Fruit fly (Drosophila melanogaster) whole organism, embryonic: ENCODE results near the gene fliI.

Source experiments
- Antp ChIP-seq: fragments of 200-800 bp; sonication (Bioruptor generic); optimal IDR thresholded peaks from 3 replicates; lab custom pipeline; 2016; ENCODE audit warnings: missing biosample characterization, missing genetic modification characterization
- CG10147 ChIP-seq: fragments of 200-800 bp; sonication (Bioruptor generic); optimal IDR thresholded peaks from 2 replicates; lab custom pipeline; 2019; ENCODE audit warnings: missing biosample characterization, mild to moderate bottlenecking, missing genetic modification characterization, moderate library complexity
- CG10209 ChIP-seq: fragments of 200-800 bp; sonication (Bioruptor generic); optimal IDR thresholded peaks from 3 replicates; lab custom pipeline; 2017; ENCODE audit warnings: missing biosample characterization, mild to moderate bottlenecking, missing genetic modification characterization, missing genetic modification reagents
- CG11560 ChIP-seq: fragments of 200-800 bp; sonication (Bioruptor generic); IDR thresholded peaks from 3 replicates; pipeline ENCODE4 v1.3.6; 2022; ENCODE audit warnings: missing biosample characterization, missing genetic modification characterization
- CG11723 ChIP-seq: fragments of 200-800 bp; sonication (Bioruptor generic); optimal IDR thresholded peaks from 2 replicates; lab custom pipeline; 2017; ENCODE audit warnings: missing biosample characterization, mild to moderate bottlenecking, missing genetic modification characterization
- CG13296 ChIP-seq: fragments of 200-800 bp; sonication (Bioruptor generic); optimal IDR thresholded peaks from 3 replicates; lab custom pipeline; 2018; ENCODE audit warnings: missing biosample characterization, mild to moderate bottlenecking, missing genetic modification characterization
- CG13775 ChIP-seq: fragments of 200-800 bp; sonication (Bioruptor generic); optimal IDR thresholded peaks from 3 replicates; lab custom pipeline; 2017; ENCODE audit warnings: missing biosample characterization, mild to moderate bottlenecking, missing genetic modification characterization
- CG14667 ChIP-seq: fragments of 200-800 bp; sonication (Bioruptor generic); IDR thresholded peaks from 2 replicates; pipeline ENCODE4 v1.3.6; 2022; ENCODE audit warnings: missing biosample characterization, missing genetic modification characterization
- CG15011 ChIP-seq: fragments of 200-800 bp; sonication (Bioruptor generic); optimal IDR thresholded peaks from 3 replicates; lab custom pipeline; 2018; ENCODE audit warnings: missing biosample characterization, mild to moderate bottlenecking, missing genetic modification characterization
- CG15696 ChIP-seq: fragments of 200-800 bp; sonication (Bioruptor generic); optimal IDR thresholded peaks from 2 replicates; lab custom pipeline; 2019; ENCODE audit warnings: missing biosample characterization, mild to moderate bottlenecking, missing genetic modification characterization, moderate library complexity
- CG16779 ChIP-seq: fragments of 200-800 bp; sonication (Bioruptor generic); IDR thresholded peaks from 2 replicates; pipeline ENCODE4 v1.3.6; 2022; ENCODE audit warnings: missing biosample characterization, missing genetic modification characterization
- CG30403 ChIP-seq: fragments of 200-800 bp; sonication (Bioruptor generic); optimal IDR thresholded peaks from 3 replicates; lab custom pipeline; 2016; ENCODE audit warnings: missing biosample characterization, missing genetic modification characterization
- CG31441 ChIP-seq: fragments of 200-800 bp; sonication (Bioruptor generic); IDR thresholded peaks from 2 replicates; pipeline ENCODE4 v1.3.6; 2022; ENCODE audit warnings: missing biosample characterization, missing genetic modification characterization
- CG3726 ChIP-seq: fragments of 200-800 bp; sonication (Bioruptor generic); IDR thresholded peaks from 3 replicates; pipeline ENCODE4, ENCODE4 v1.3.6; 2022; ENCODE audit warnings: missing biosample characterization, missing genetic modification characterization
- CG4617 ChIP-seq: fragments of 200-800 bp; sonication (Bioruptor generic); optimal IDR thresholded peaks from 3 replicates; lab custom pipeline; 2016; ENCODE audit warnings: missing biosample characterization, missing genetic modification characterization, borderline replicate concordance
- CG7786 ChIP-seq: fragments of 200-800 bp; sonication (Bioruptor generic); optimal IDR thresholded peaks from 2 replicates; lab custom pipeline; 2016; ENCODE audit warnings: missing biosample characterization, missing genetic modification characterization
- CG8388 ChIP-seq: fragments of 200-800 bp; sonication (Bioruptor generic); optimal IDR thresholded peaks from 2 replicates; lab custom pipeline; 2019; ENCODE audit warnings: missing biosample characterization, mild to moderate bottlenecking, missing genetic modification characterization, moderate library complexity
- CG9215 ChIP-seq: fragments of 200-800 bp; sonication (Bioruptor generic); IDR thresholded peaks from 2 replicates; pipeline ENCODE4 v1.3.6; 2022; ENCODE audit warnings: missing biosample characterization, missing genetic modification characterization
- CG9876 ChIP-seq: fragments of 200-800 bp; sonication (Bioruptor generic); optimal IDR thresholded peaks from 2 replicates; lab custom pipeline; 2016; ENCODE audit warnings: missing biosample characterization, missing genetic modification characterization
- D19B ChIP-seq: fragments of 200-800 bp; sonication (Bioruptor generic); optimal IDR thresholded peaks from 2 replicates; lab custom pipeline; 2017; ENCODE audit warnings: missing biosample characterization, mild to moderate bottlenecking, missing genetic modification characterization
- ERR ChIP-seq: fragments of 200-800 bp; sonication (Bioruptor generic); optimal IDR thresholded peaks from 2 replicates; lab custom pipeline; 2016; ENCODE audit warnings: missing biosample characterization, missing genetic modification characterization
- Ets97D ChIP-seq: fragments of 200-800 bp; sonication (Bioruptor generic); optimal IDR thresholded peaks from 3 replicates; lab custom pipeline; 2016; ENCODE audit warnings: missing biosample characterization, missing genetic modification characterization
- Fer2 ChIP-seq: fragments of 200-800 bp; sonication (Bioruptor generic); optimal IDR thresholded peaks from 2 replicates; lab custom pipeline; 2018; ENCODE audit warnings: missing biosample characterization, mild to moderate bottlenecking, missing genetic modification characterization, moderate library complexity
- HLHmδ ChIP-seq: fragments of 200-800 bp; sonication (Bioruptor generic); optimal IDR thresholded peaks from 2 replicates; lab custom pipeline; 2018; ENCODE audit warnings: missing biosample characterization, mild to moderate bottlenecking, missing genetic modification characterization, moderate library complexity
- Hand ChIP-seq: fragments of 200-800 bp; sonication (Bioruptor generic); optimal IDR thresholded peaks from 2 replicates; lab custom pipeline; 2017; ENCODE audit warnings: mild to moderate bottlenecking, missing biosample characterization, missing genetic modification reagents, missing genetic modification characterization
- HmgD ChIP-seq: fragments of 200-800 bp; sonication (Bioruptor generic); optimal IDR thresholded peaks from 3 replicates; lab custom pipeline; 2016; ENCODE audit warnings: missing biosample characterization, missing genetic modification characterization
- Hmx ChIP-seq: fragments of 200-800 bp; sonication (Bioruptor generic); optimal IDR thresholded peaks from 2 replicates; lab custom pipeline; 2016; ENCODE audit warnings: missing biosample characterization, missing genetic modification characterization
- Mrtf ChIP-seq: fragments of 200-800 bp; sonication (Bioruptor generic); IDR thresholded peaks from 3 replicates; pipeline ENCODE4 v1.3.6; 2022; ENCODE audit warnings: missing biosample characterization, missing genetic modification characterization
- NC2β ChIP-seq: fragments of 200-800 bp; sonication (Bioruptor generic); optimal IDR thresholded peaks from 2 replicates; lab custom pipeline; 2016; ENCODE audit warnings: missing biosample characterization, missing genetic modification characterization
- NFAT ChIP-seq: fragments of 200-800 bp; sonication (Bioruptor generic); IDR thresholded peaks from 2 replicates; pipeline ENCODE4 v1.3.6; 2022; ENCODE audit warnings: missing biosample characterization, missing genetic modification characterization
- Nf-YC ChIP-seq: fragments of 200-800 bp; optimal IDR thresholded peaks from 3 replicates; lab custom pipeline; 2019; ENCODE audit warnings: missing biosample characterization, mild to moderate bottlenecking, missing genetic modification characterization, moderate library complexity
- NfI ChIP-seq: fragments of 200-800 bp; sonication (Bioruptor generic); optimal IDR thresholded peaks from 3 replicates; lab custom pipeline; 2018; ENCODE audit warnings: missing biosample characterization, mild to moderate bottlenecking, missing genetic modification characterization, moderate library complexity
- Sox102F ChIP-seq: fragments of 200-800 bp; sonication (Bioruptor generic); optimal IDR thresholded peaks from 2 replicates; lab custom pipeline; 2018; ENCODE audit warnings: missing biosample characterization, mild to moderate bottlenecking, missing genetic modification characterization, moderate library complexity
- Xbp1 ChIP-seq: fragments of 200-800 bp; sonication (Bioruptor generic); optimal IDR thresholded peaks from 3 replicates; lab custom pipeline; 2016; ENCODE audit warnings: missing biosample characterization, mild to moderate bottlenecking, missing genetic modification characterization
- YL-1 ChIP-seq: fragments of 200-800 bp; sonication (Bioruptor generic); optimal IDR thresholded peaks from 3 replicates; lab custom pipeline; 2017; ENCODE audit warnings: missing biosample characterization, mild to moderate bottlenecking, missing genetic modification characterization
- bigmax ChIP-seq: fragments of 200-800 bp; sonication (Bioruptor generic); optimal IDR thresholded peaks from 2 replicates; lab custom pipeline; 2018; ENCODE audit warnings: missing biosample characterization, mild to moderate bottlenecking, missing genetic modification characterization
- caup ChIP-seq: fragments of 200-800 bp; sonication (Bioruptor generic); optimal IDR thresholded peaks from 3 replicates; lab custom pipeline; 2017; ENCODE audit warnings: missing biosample characterization, mild to moderate bottlenecking, missing genetic modification characterization, moderate library complexity; ENCODE audit not compliant: severe bottlenecking
- crol ChIP-seq: fragments of 200-800 bp; sonication (Bioruptor generic); IDR thresholded peaks from 2 replicates; pipeline ENCODE4 v1.3.6; 2022; ENCODE audit warnings: missing biosample characterization, missing genetic modification characterization
- dan ChIP-seq: fragments of 200-800 bp; sonication (Bioruptor generic); IDR thresholded peaks from 2 replicates; pipeline ENCODE4 v1.3.6; 2022; ENCODE audit warnings: missing biosample characterization, missing genetic modification characterization
- fd64A ChIP-seq: fragments of 200-800 bp; sonication (Bioruptor generic); optimal IDR thresholded peaks from 3 replicates; lab custom pipeline; 2018; ENCODE audit warnings: missing biosample characterization, mild to moderate bottlenecking, missing genetic modification characterization
- lab ChIP-seq: fragments of 200-800 bp; sonication (Bioruptor generic); optimal IDR thresholded peaks from 3 replicates; lab custom pipeline; 2017; ENCODE audit warnings: missing biosample characterization, missing genetic modification characterization, mild to moderate bottlenecking, moderate library complexity, missing genetic modification reagents
- lbe ChIP-seq: fragments of 200-800 bp; sonication (Bioruptor generic); optimal IDR thresholded peaks from 2 replicates; lab custom pipeline; 2016; ENCODE audit warnings: missing biosample characterization, mild to moderate bottlenecking, missing genetic modification characterization
- oc ChIP-seq: fragments of 200-800 bp; sonication (Bioruptor generic); optimal IDR thresholded peaks from 2 replicates; lab custom pipeline; 2018; ENCODE audit warnings: missing biosample characterization, mild to moderate bottlenecking, missing genetic modification characterization, moderate library complexity
- odd ChIP-seq: fragments of 200-800 bp; sonication (Bioruptor generic); optimal IDR thresholded peaks from 2 replicates; lab custom pipeline; 2017; ENCODE audit warnings: missing biosample characterization, mild to moderate bottlenecking, missing genetic modification characterization
- prd ChIP-seq, 3 experiments: fragments of >200 bp in 2 of 3; fragments of 200-800 bp in 1 of 3; sonication (Bioruptor generic) in 1 of 3; optimal IDR thresholded peaks in 2 of 3; IDR thresholded peaks in 1 of 3; 2 replicates in 2 of 3; 3 replicates in 1 of 3; pipeline versions ENCODE4 v1.3.6 to Lab custom; 2017 to 2022; ENCODE audit warnings: missing biosample characterization in 1 of 3, missing genetic modification characterization in 1 of 3
- repo ChIP-seq: fragments of 200-800 bp; sonication (Bioruptor generic); optimal IDR thresholded peaks from 2 replicates; lab custom pipeline; 2016; ENCODE audit warnings: missing biosample characterization, missing genetic modification characterization
- ro ChIP-seq: fragments of 200-800 bp; sonication (Bioruptor generic); IDR thresholded peaks from 2 replicates; pipeline ENCODE4 v1.3.6; 2022; ENCODE audit warnings: missing biosample characterization, missing genetic modification characterization
- ssp ChIP-seq: fragments of 200-800 bp; sonication (Bioruptor generic); IDR thresholded peaks from 2 replicates; pipeline ENCODE4 v1.3.6; 2022; ENCODE audit warnings: missing biosample characterization, missing genetic modification characterization
- vvl ChIP-seq: fragments of 200-800 bp; sonication (Bioruptor generic); IDR thresholded peaks from 2 replicates; pipeline ENCODE4 v1.3.6; 2022; ENCODE audit warnings: missing biosample characterization, missing genetic modification characterization
- z ChIP-seq: fragments of 200-800 bp; sonication (Bioruptor generic); IDR thresholded peaks from 3 replicates; pipeline ENCODE4 v1.3.6; 2022; ENCODE audit warnings: missing biosample characterization, missing genetic modification characterization

fliI gene

dm6 chrX:21375595-21376047 lies 36.1 kb downstream of the fliI start (continued):
- TF ChIP-seq CG15696 (tag; lab: Kevin White, UChicago), result no peak
- no peak for TF ChIP-seq fd64A (GFP tag; lab: Kevin White, UChicago)
- TF ChIP-seq CG13775 (GFP tag; lab: Kevin White, UChicago), result peak; percentile 19
- no peak for TF ChIP-seq dan (GFP tag; lab: Robert Waterston, UW)
- no peak for TF ChIP-seq CG3726
- TF ChIP-seq CG10209, result peak; percentile 39
- TF ChIP-seq Mrtf (GFP tag; lab: Robert Waterston, UW), result 0 out of 3 replicates have a peak, but pooled peaks have one; percentile 42
- no peak for TF ChIP-seq D19B (GFP tag; lab: Kevin White, UChicago)
- TF ChIP-seq NFAT (GFP tag; lab: Robert Waterston, UW), result 0 out of 2 replicates have a peak, but pooled peaks have one; percentile 41
- TF ChIP-seq CG15011, result peak; percentile 11
- peak; percentile 52 for TF ChIP-seq Hand (GFP tag; lab: Kevin White, UChicago)
- TF ChIP-seq HmgD (GFP tag; lab: Kevin White, UChicago), result no peak
- peak; percentile 8 for TF ChIP-seq YL-1 (GFP tag; lab: Kevin White, UChicago)
- no peak for TF ChIP-seq HLHmδ (GFP tag; lab: Kevin White, UChicago)
- TF ChIP-seq CG11560 (tag; lab: Robert Waterston, UW), result no peak
- TF ChIP-seq CG13296 (GFP tag; lab: Kevin White, UChicago), result peak; percentile 60
- peak; percentile 44 for TF ChIP-seq CG30403 (GFP tag; lab: Kevin White, UChicago)
- no peak for TF ChIP-seq CG4617 (GFP tag; lab: Kevin White, UChicago)
- no peak for TF ChIP-seq Antp (GFP tag; lab: Kevin White, UChicago)
- peak; percentile 24 for TF ChIP-seq Nf-YC (tag; lab: Kevin White, UChicago)
- TF ChIP-seq repo (GFP tag; lab: Kevin White, UChicago), result no peak
- TF ChIP-seq Sox102F (GFP tag; lab: Kevin White, UChicago), result peak; percentile 47
- peak; percentile 49 for TF ChIP-seq CG10147 (GFP tag; lab: Kevin White, UChicago)
- TF ChIP-seq CG14667 (GFP tag; lab: Robert Waterston, UW), result no peak
- TF ChIP-seq z, result no peak
- no peak for TF ChIP-seq CG16779 (GFP tag; lab: Robert Waterston, UW)
- no peak for TF ChIP-seq CG9876
- peak; percentile 28 for TF ChIP-seq Xbp1 (GFP tag; lab: Kevin White, UChicago)
- TF ChIP-seq CG31441 (GFP tag; lab: Robert Waterston, UW), result no peak; the same call in 1 of the 2 replicates
- TF ChIP-seq ssp, result no peak
- TF ChIP-seq lab (GFP tag; lab: Kevin White, UChicago), result peak; percentile 62
- TF ChIP-seq CG8388 (GFP tag; lab: Kevin White, UChicago), result peak; percentile 3
- peak; percentile 2 for TF ChIP-seq lbe (GFP tag; lab: Kevin White, UChicago)
- TF ChIP-seq bigmax, result no peak
- TF ChIP-seq NfI, result peak; percentile 41
- TF ChIP-seq CG11723 (GFP tag; lab: Kevin White, UChicago), result no peak
- no peak for TF ChIP-seq prd (optimal IDR thresholded peaks at IDR 0.05; lab: Kevin White, UChicago)
- TF ChIP-seq prd (GFP tag; IDR thresholded peaks at IDR 0.05; lab: Robert Waterston, UW), result 0 out of 3 replicates have a peak, but pooled peaks have one; percentile 37
- TF ChIP-seq ro (GFP tag; lab: Robert Waterston, UW), result no peak
- TF ChIP-seq oc (tag; lab: Kevin White, UChicago), result no peak
- no peak for TF ChIP-seq ERR (GFP tag; lab: Kevin White, UChicago)
- peak; percentile 18 for TF ChIP-seq odd (GFP tag; lab: Kevin White, UChicago)
- no peak for TF ChIP-seq Hmx (GFP tag; lab: Kevin White, UChicago)
- TF ChIP-seq vvl (GFP tag; lab: Robert Waterston, UW), result peak; percentile 46; the same call in 1 of the 2 replicates
- TF ChIP-seq NC2β (GFP tag; lab: Kevin White, UChicago), result no peak
- TF ChIP-seq CG9215 (GFP tag; lab: Robert Waterston, UW), result 0 out of 2 replicates have a peak, but pooled peaks have one; percentile 25
- TF ChIP-seq Fer2 (tag; lab: Kevin White, UChicago), result no peak
- no peak for TF ChIP-seq Ets97D
- no peak for TF ChIP-seq CG7786 (GFP tag; lab: Kevin White, UChicago)
- peak; percentile 48 for TF ChIP-seq caup (GFP tag; lab: Kevin White, UChicago)
- peak; percentile 27; the same call in 1 of the 2 replicates for TF ChIP-seq crol (GFP tag; lab: Robert Waterston, UW)
